Worm (Caenorhabditis elegans): Measurements from ENCODE around the gene pas-2.

pas-2 gene

ce11 chrV:10795494-10795893, 25.3 kb downstream of the pas-2 start, which contains the start of gene D1054.19:
Gene D1054.19 (plus strand): TSS chrV:10795794.
- TF ChIP-seq D1046.2 (GFP tag; IDR thresholded peaks at IDR 0.05) (no peak), lim-7 (GFP tag; IDR thresholded peaks at IDR 0.05) (no peak), T26A8.4 (GFP tag; IDR thresholded peaks at IDR 0.05) (no peak), daf-8 (GFP tag; IDR thresholded peaks at IDR 0.05) (no peak), nhr-76 (tag; optimal IDR thresholded peaks at IDR 0.05) (no peak), tra-1 (GFP tag; IDR thresholded peaks at IDR 0.05) (no peak), nhr-11 (tag; optimal IDR thresholded peaks at IDR 0.05) (no peak), ztf-11 (tag; optimal IDR thresholded peaks at IDR 0.05) (no peak), arid-1 (GFP tag; conservative IDR thresholded peaks at IDR 0.05) (no peak), dve-1 (tag; optimal IDR thresholded peaks at IDR 0.05; ENCODE audit: insufficient read depth) (no peak), nhr-48 (tag; optimal IDR thresholded peaks at IDR 0.05) (no peak), F26F4.8 (GFP tag; conservative IDR thresholded peaks at IDR 0.05) (no peak), zfp-3 (GFP tag; conservative IDR thresholded peaks at IDR 0.05) (no peak), lsy-2 (tag; optimal IDR thresholded peaks at IDR 0.05) (no peak), skn-1 (tag; optimal IDR thresholded peaks at IDR 0.05) (no peak)

- TF ChIP-seq aly-2 (tag; optimal IDR thresholded peaks at IDR 0.05) (no peak), zip-2 (tag; optimal IDR thresholded peaks at IDR 0.05) (no peak), zfp-3 (GFP tag; conservative IDR thresholded peaks at IDR 0.05) (no peak), F10B5.3 (tag; optimal IDR thresholded peaks at IDR 0.05) (no peak), ceh-44 (GFP tag; IDR thresholded peaks at IDR 0.05) (no peak), ces-1 (GFP tag; optimal IDR thresholded peaks at IDR 0.05) (no peak), mdt-29 (GFP tag; IDR thresholded peaks at IDR 0.05) (no peak), mxl-2 (GFP tag; conservative IDR thresholded peaks at IDR 0.05) (no peak)
Measured at ce11 chrV:10798090-10798489, 27.9 kb downstream of the pas-2 start, which contains the start of gene srh-184. Gene srh-184 (minus strand): TSS chrV:10798190.

DNA sequence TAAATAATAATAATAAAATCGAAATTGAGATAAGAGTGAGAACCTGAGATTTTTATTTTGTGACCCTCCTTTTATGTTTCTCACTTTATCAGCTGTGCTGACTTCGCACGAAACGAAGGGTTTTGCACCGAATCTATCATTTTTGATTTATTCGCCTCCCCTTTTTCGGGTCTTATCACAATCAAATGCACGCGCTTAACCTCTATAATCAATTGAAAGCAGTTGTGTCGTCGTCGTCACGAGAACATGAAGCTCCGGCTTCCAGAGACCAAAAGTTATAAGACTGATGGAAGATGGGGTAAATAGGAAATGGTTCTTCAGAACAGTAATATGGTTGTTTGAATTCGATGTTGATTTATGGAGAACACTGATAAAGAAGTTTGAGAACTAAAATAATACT, 31.0 kb downstream of the pas-2 start, which contains the start of gene D1054.18:
TSS of gene D1054.18 (minus strand) at position 45 of the 400 bp plus-strand sequence.
- TF ChIP-seq nhr-237 (tag; optimal IDR thresholded peaks at IDR 0.05) (no peak), attf-4 (tag; optimal IDR thresholded peaks at IDR 0.05) (no peak), nhr-10 (tag; optimal IDR thresholded peaks at IDR 0.05) (no peak), nhr-25 (tag; optimal IDR thresholded peaks at IDR 0.05; ENCODE audit: borderline replicate concordance, insufficient read depth) (no peak), ceh-44 (GFP tag; IDR thresholded peaks at IDR 0.05) (no peak), zip-11 (GFP tag; IDR thresholded peaks at IDR 0.05) (no peak), tag-97 (GFP tag; IDR thresholded peaks at IDR 0.05) (no peak), unc-39 (tag; optimal IDR thresholded peaks at IDR 0.05) (no peak), lin-1 (GFP tag; IDR thresholded peaks at IDR 0.05) (peak; percentile 66; the same call in 1 of the 2 replicates), dmd-9 (GFP tag; IDR thresholded peaks at IDR 0.05) (no peak), daf-19 (GFP tag; conservative IDR thresholded peaks at IDR 0.05) (no peak), ZK337.2 (GFP tag; IDR thresholded peaks at IDR 0.05) (no peak), tra-1 (GFP tag; IDR thresholded peaks at IDR 0.05) (peak; percentile 66; the same call in 1 of the 2 replicates), daf-8 (GFP tag; IDR thresholded peaks at IDR 0.05) (no peak), hlh-30 (tag; optimal IDR thresholded peaks at IDR 0.05; ENCODE audit: insufficient read depth) (peak; percentile 55), mxl-3 (GFP tag; optimal IDR thresholded peaks at IDR 0.05) (no peak), madf-9 (GFP tag; conservative IDR thresholded peaks at IDR 0.05) (no peak), mxl-2 (GFP tag; conservative IDR thresholded peaks at IDR 0.05) (no peak), ceh-32 (tag; optimal IDR thresholded peaks at IDR 0.05; ENCODE audit: poor library complexity) (no peak), fkh-10 (GFP tag; optimal IDR thresholded peaks at IDR 0.05) (no peak), unc-62 (GFP tag; optimal IDR thresholded peaks at IDR 0.05 in 1 of 2) (peak; percentile 51 to 96), unc-62 (tag; optimal IDR thresholded peaks at IDR 0.05) (no peak), aly-2 (tag; optimal IDR thresholded peaks at IDR 0.05) (no peak), lir-3 (tag; optimal IDR thresholded peaks at IDR 0.05) (no peak), fos-1 (tag; optimal IDR thresholded peaks at IDR 0.05) (no peak), dve-1 (tag; optimal IDR thresholded peaks at IDR 0.05; ENCODE audit: insufficient read depth) (peak; percentile 67), snpc-4 (tag; optimal IDR thresholded peaks at IDR 0.05) (no peak), Y75B8A.6 (GFP tag; IDR thresholded peaks at IDR 0.05) (no peak), ztf-7 (tag; optimal IDR thresholded peaks at IDR 0.05) (no peak), lin-13 (GFP tag; optimal IDR thresholded peaks at IDR 0.05) (no peak), Y48G9A.11 (GFP tag; IDR thresholded peaks at IDR 0.05) (no peak), ces-1 (GFP tag; optimal IDR thresholded peaks at IDR 0.05) (no peak), ZK546.5 (tag; optimal IDR thresholded peaks at IDR 0.05) (no peak), egl-43 (GFP tag; IDR thresholded peaks at IDR 0.05) (no peak)

All from whole organism, L4 larva.